Fruit fly (Drosophila melanogaster) whole organism, embryonic: ENCODE measurements around the gene Sdhaf3.

ENCODE experiments used
- CG10431 ChIP-seq: fragments of 200-800 bp; sonication (Bioruptor generic); optimal IDR thresholded peaks from 3 replicates; lab custom pipeline; 2018; ENCODE audit warnings: missing biosample characterization, mild to moderate bottlenecking, missing genetic modification characterization
- CG11695 ChIP-seq: fragments of 200-800 bp; sonication (Bioruptor generic); IDR thresholded peaks from 3 replicates; pipeline ENCODE4 v1.3.6; 2022; ENCODE audit warnings: missing biosample characterization, missing genetic modification characterization
- CG14965 ChIP-seq: fragments of 200-800 bp; sonication (Bioruptor generic); optimal IDR thresholded peaks from 2 replicates; lab custom pipeline; 2016; ENCODE audit warnings: missing biosample characterization, missing genetic modification characterization, borderline replicate concordance
- CG1603 ChIP-seq: fragments of 200-800 bp; sonication (Bioruptor generic); optimal IDR thresholded peaks from 2 replicates; lab custom pipeline; 2019; ENCODE audit warnings: missing biosample characterization, mild to moderate bottlenecking, missing genetic modification characterization, moderate library complexity
- CG16863 ChIP-seq: fragments of 200-800 bp; sonication (Bioruptor generic); optimal IDR thresholded peaks from 3 replicates; lab custom pipeline; 2016; ENCODE audit warnings: missing biosample characterization, missing genetic modification characterization
- CG17802 ChIP-seq: fragments of 200-800 bp; sonication (Bioruptor generic); optimal IDR thresholded peaks from 2 replicates; lab custom pipeline; 2018; ENCODE audit warnings: missing biosample characterization, mild to moderate bottlenecking, missing genetic modification characterization, moderate library complexity
- CG2120 ChIP-seq: fragments of 200-800 bp; sonication (Bioruptor generic); optimal IDR thresholded peaks from 3 replicates; lab custom pipeline; 2016; ENCODE audit warnings: missing biosample characterization, missing genetic modification characterization
- CG30020 ChIP-seq: fragments of 200-800 bp; optimal IDR thresholded peaks from 2 replicates; lab custom pipeline; 2019; ENCODE audit warnings: missing biosample characterization, mild to moderate bottlenecking, missing genetic modification characterization, moderate library complexity
- CG30431 ChIP-seq: fragments of 200-800 bp; sonication (Bioruptor generic); optimal IDR thresholded peaks from 2 replicates; lab custom pipeline; 2017; ENCODE audit warnings: missing biosample characterization, missing genetic modification characterization
- CG32532 ChIP-seq: fragments of 200-800 bp; sonication (Bioruptor generic); IDR thresholded peaks from 2 replicates; pipeline ENCODE4 v1.3.6; 2022; ENCODE audit warnings: missing biosample characterization, missing genetic modification characterization
- CG32767 ChIP-seq: fragments of 200-800 bp; sonication (Bioruptor generic); IDR thresholded peaks from 2 replicates; pipeline ENCODE4 v1.3.6; 2022; ENCODE audit warnings: missing biosample characterization, missing genetic modification characterization
- CG34422 ChIP-seq: fragments of 200-800 bp; sonication (Bioruptor generic); IDR thresholded peaks from 3 replicates; pipeline ENCODE4 v1.3.6; 2022; ENCODE audit warnings: missing biosample characterization, missing genetic modification characterization
- CG4404 ChIP-seq: fragments of 200-800 bp; sonication (Bioruptor generic); IDR thresholded peaks from 2 replicates; pipeline ENCODE4 v1.3.6; 2022; ENCODE audit warnings: missing biosample characterization, missing genetic modification characterization
- CG4424 ChIP-seq: fragments of 200-800 bp; sonication (Bioruptor generic); optimal IDR thresholded peaks from 3 replicates; lab custom pipeline; 2016; ENCODE audit warnings: missing biosample characterization, missing genetic modification characterization
- CG8924 ChIP-seq: fragments of 200-800 bp; optimal IDR thresholded peaks from 3 replicates; lab custom pipeline; 2019; ENCODE audit warnings: missing biosample characterization, mild to moderate bottlenecking, missing genetic modification characterization, moderate library complexity
- CG9215 ChIP-seq: fragments of 200-800 bp; sonication (Bioruptor generic); IDR thresholded peaks from 2 replicates; pipeline ENCODE4 v1.3.6; 2022; ENCODE audit warnings: missing biosample characterization, missing genetic modification characterization
- Doc2 ChIP-seq: fragments of 200-800 bp; sonication (Bioruptor generic); IDR thresholded peaks from 2 replicates; pipeline ENCODE4 v1.3.6; 2022; ENCODE audit warnings: missing biosample characterization, missing genetic modification characterization
- Ets65A ChIP-seq: fragments of 200-800 bp; sonication (Bioruptor generic); peaks from one replicate; lab custom pipeline; 2016; ENCODE audit warnings: missing biosample characterization, missing genetic modification characterization
- Ets97D ChIP-seq: fragments of 200-800 bp; sonication (Bioruptor generic); optimal IDR thresholded peaks from 3 replicates; lab custom pipeline; 2016; ENCODE audit warnings: missing biosample characterization, missing genetic modification characterization
- Fer2 ChIP-seq: fragments of 200-800 bp; sonication (Bioruptor generic); optimal IDR thresholded peaks from 2 replicates; lab custom pipeline; 2018; ENCODE audit warnings: missing biosample characterization, mild to moderate bottlenecking, missing genetic modification characterization, moderate library complexity
- HLHmδ ChIP-seq: fragments of 200-800 bp; sonication (Bioruptor generic); optimal IDR thresholded peaks from 2 replicates; lab custom pipeline; 2018; ENCODE audit warnings: missing biosample characterization, mild to moderate bottlenecking, missing genetic modification characterization, moderate library complexity
- Hand ChIP-seq: fragments of 200-800 bp; sonication (Bioruptor generic); optimal IDR thresholded peaks from 2 replicates; lab custom pipeline; 2017; ENCODE audit warnings: mild to moderate bottlenecking, missing biosample characterization, missing genetic modification reagents, missing genetic modification characterization
- HmgD ChIP-seq: fragments of 200-800 bp; sonication (Bioruptor generic); optimal IDR thresholded peaks from 3 replicates; lab custom pipeline; 2016; ENCODE audit warnings: missing biosample characterization, missing genetic modification characterization
- Hsf ChIP-seq: fragments of 200-800 bp; sonication (Bioruptor generic); optimal IDR thresholded peaks from 3 replicates; lab custom pipeline; 2016; ENCODE audit warnings: missing biosample characterization, missing genetic modification characterization
- Kr ChIP-seq: fragments of 200-800 bp; sonication (Bioruptor generic); optimal IDR thresholded peaks from 2 replicates; lab custom pipeline; 2017; ENCODE audit warnings: missing biosample characterization, mild to moderate bottlenecking, missing genetic modification characterization
- Lpt ChIP-seq: fragments of >200 bp; optimal IDR thresholded peaks from 2 replicates; lab custom pipeline; 2018; ENCODE audit warnings: missing biosample characterization, missing genetic modification characterization
- MBD-R2 ChIP-seq: fragments of 200-800 bp; sonication (Bioruptor generic); IDR thresholded peaks from 2 replicates; pipeline ENCODE4 v1.3.6; 2022; ENCODE audit warnings: missing biosample characterization, missing genetic modification characterization
- Mrtf ChIP-seq: fragments of 200-800 bp; sonication (Bioruptor generic); IDR thresholded peaks from 3 replicates; pipeline ENCODE4 v1.3.6; 2022; ENCODE audit warnings: missing biosample characterization, missing genetic modification characterization
- Oaz ChIP-seq: fragments of 200-800 bp; sonication (Bioruptor generic); IDR thresholded peaks from 2 replicates; pipeline ENCODE4 v1.3.6; 2022; ENCODE audit warnings: missing biosample characterization, missing genetic modification characterization
- Ravus ChIP-seq: fragments of 200-800 bp; sonication (Bioruptor generic); IDR thresholded peaks from 2 replicates; pipeline ENCODE4 v1.3.6; 2022; ENCODE audit warnings: missing biosample characterization, missing genetic modification characterization
- Sin3A ChIP-seq: fragments of >200 bp; optimal IDR thresholded peaks from 2 replicates; lab custom pipeline; 2018
- Stat92E ChIP-seq, 3 experiments: fragments of >200 bp in 2 of 3; fragments of 200-800 bp in 1 of 3; sonication (Bioruptor generic) in 1 of 3; optimal IDR thresholded peaks; 2 replicates each; lab custom pipeline; 2017 to 2019; ENCODE audit warnings: missing biosample characterization in 3 of 3, missing genetic modification characterization in 3 of 3, mild to moderate bottlenecking in 1 of 3, moderate library complexity in 1 of 3
- TFAM ChIP-seq: fragments of 200-800 bp; sonication (Bioruptor generic); optimal IDR thresholded peaks from 2 replicates; lab custom pipeline; 2017; ENCODE audit warnings: missing biosample characterization, missing genetic modification characterization, inconsistent platforms
- Trl ChIP-seq, 3 experiments: fragments of >200 bp in 2 of 3; fragments of 200-800 bp in 1 of 3; sonication (Bioruptor generic) in 1 of 3; optimal IDR thresholded peaks; 2 replicates in 1 of 3; 3 replicates in 2 of 3; lab custom pipeline; 2016 to 2017; ENCODE audit warnings: missing biosample characterization in 1 of 3, missing genetic modification characterization in 1 of 3
- Xbp1 ChIP-seq: fragments of 200-800 bp; sonication (Bioruptor generic); optimal IDR thresholded peaks from 3 replicates; lab custom pipeline; 2016; ENCODE audit warnings: missing biosample characterization, mild to moderate bottlenecking, missing genetic modification characterization
- YL-1 ChIP-seq: fragments of 200-800 bp; sonication (Bioruptor generic); optimal IDR thresholded peaks from 3 replicates; lab custom pipeline; 2017; ENCODE audit warnings: missing biosample characterization, mild to moderate bottlenecking, missing genetic modification characterization
- ash1 ChIP-seq: fragments of 200-800 bp; sonication (Bioruptor generic); optimal IDR thresholded peaks from 2 replicates; lab custom pipeline; 2018; ENCODE audit warnings: missing biosample characterization, mild to moderate bottlenecking, missing genetic modification characterization
- bab2 ChIP-seq: fragments of 200-800 bp; sonication (Bioruptor generic); optimal IDR thresholded peaks from 2 replicates; lab custom pipeline; 2016; ENCODE audit warnings: missing biosample characterization, missing genetic modification characterization
- da ChIP-seq: fragments of 200-800 bp; sonication (Bioruptor generic); optimal IDR thresholded peaks from 2 replicates; lab custom pipeline; 2016; ENCODE audit warnings: missing biosample characterization, missing genetic modification characterization
- ems ChIP-seq: fragments of 200-800 bp; sonication (Bioruptor generic); optimal IDR thresholded peaks from 3 replicates; lab custom pipeline; 2016; ENCODE audit warnings: missing biosample characterization, missing genetic modification characterization
- eyg ChIP-seq: fragments of 200-800 bp; sonication (Bioruptor generic); optimal IDR thresholded peaks from 3 replicates; lab custom pipeline; 2016; ENCODE audit warnings: missing biosample characterization, missing genetic modification characterization
- fd102C ChIP-seq: fragments of 200-800 bp; sonication (Bioruptor generic); optimal IDR thresholded peaks from 2 replicates; lab custom pipeline; 2018; ENCODE audit warnings: missing biosample characterization, mild to moderate bottlenecking, missing genetic modification characterization, moderate library complexity
- gfzf ChIP-seq: fragments of 200-800 bp; sonication (Bioruptor generic); optimal IDR thresholded peaks from 2 replicates; lab custom pipeline; 2016; ENCODE audit warnings: missing biosample characterization, mild to moderate bottlenecking, missing genetic modification characterization, moderate library complexity
- gsb ChIP-seq: fragments of 200-800 bp; sonication (Bioruptor generic); IDR thresholded peaks from 2 replicates; pipeline ENCODE4 v1.3.6; 2022; ENCODE audit warnings: missing biosample characterization, missing genetic modification characterization
- gsb-n ChIP-seq: fragments of 200-800 bp; sonication (Bioruptor generic); optimal IDR thresholded peaks from 3 replicates; lab custom pipeline; 2018; ENCODE audit warnings: missing biosample characterization, mild to moderate bottlenecking, missing genetic modification characterization
- kay ChIP-seq: fragments of 200-800 bp; sonication (Bioruptor generic); optimal IDR thresholded peaks from 2 replicates; lab custom pipeline; 2016; ENCODE audit warnings: missing biosample characterization, missing genetic modification characterization
- lmd ChIP-seq: fragments of 200-800 bp; sonication (Bioruptor generic); IDR thresholded peaks from 2 replicates; pipeline ENCODE4 v1.3.6; 2022; ENCODE audit warnings: missing biosample characterization, missing genetic modification characterization
- mam ChIP-seq: fragments of 200-800 bp; sonication (Bioruptor generic); optimal IDR thresholded peaks from 3 replicates; lab custom pipeline; 2016; ENCODE audit warnings: missing biosample characterization, missing genetic modification characterization
- nmo ChIP-seq: fragments of 200-800 bp; sonication (Bioruptor generic); optimal IDR thresholded peaks from 2 replicates; lab custom pipeline; 2018; ENCODE audit warnings: missing biosample characterization, mild to moderate bottlenecking, missing genetic modification characterization, moderate library complexity
- salm ChIP-seq: fragments of 200-800 bp; sonication (Bioruptor generic); optimal IDR thresholded peaks from 2 replicates; lab custom pipeline; 2018; ENCODE audit warnings: missing biosample characterization, mild to moderate bottlenecking, missing genetic modification characterization
- seq ChIP-seq: fragments of 200-800 bp; sonication (Bioruptor generic); IDR thresholded peaks from 2 replicates; pipeline ENCODE4 v1.3.6; 2022; ENCODE audit warnings: missing biosample characterization, missing genetic modification characterization
- twi ChIP-seq: fragments of 200-800 bp; optimal IDR thresholded peaks from 2 replicates; lab custom pipeline; 2019; ENCODE audit warnings: missing biosample characterization, mild to moderate bottlenecking, missing genetic modification characterization, moderate library complexity

Sdhaf3 gene

dm6 chr3R:16452954-16453587 is 29.2 kb downstream of the Sdhaf3 start (continued):
- TF ChIP-seq fd102C (GFP tag; lab: Kevin White, UChicago): no peak
- no peak for TF ChIP-seq Ets97D (GFP tag; lab: Kevin White, UChicago)
- TF ChIP-seq CG1603 (tag; lab: Kevin White, UChicago): no peak
- TF ChIP-seq Oaz (GFP tag; lab: Robert Waterston, UW): no peak
- peak; percentile 90 for TF ChIP-seq kay
- TF ChIP-seq CG34422 (GFP tag; lab: Robert Waterston, UW): no peak
- no peak for TF ChIP-seq da (GFP tag; lab: Kevin White, UChicago)
- TF ChIP-seq bab2 (GFP tag; lab: Kevin White, UChicago): no peak
- TF ChIP-seq Fer2 (tag; lab: Kevin White, UChicago): no peak
- TF ChIP-seq CG17802: no peak
- TF ChIP-seq ash1 (GFP tag; lab: Kevin White, UChicago): no peak
- TF ChIP-seq lmd (GFP tag; lab: Robert Waterston, UW): no peak
- TF ChIP-seq CG32532 (GFP tag; lab: Robert Waterston, UW): no peak
- no peak for TF ChIP-seq Ravus (GFP tag; lab: Robert Waterston, UW)
- no peak for TF ChIP-seq CG4404 (GFP tag; lab: Robert Waterston, UW)
- peak; percentile 10 for TF ChIP-seq gsb-n (tag; lab: Kevin White, UChicago)
- TF ChIP-seq gfzf (GFP tag; lab: Kevin White, UChicago): no peak
- TF ChIP-seq CG2120: no peak
- TF ChIP-seq gsb (GFP tag; lab: Robert Waterston, UW): no peak
- no peak for TF ChIP-seq seq (GFP tag; lab: Robert Waterston, UW)
- TF ChIP-seq MBD-R2 (GFP tag; lab: Robert Waterston, UW): no peak
- TF ChIP-seq Lpt: no peak
- no peak for TF ChIP-seq Doc2 (GFP tag; lab: Robert Waterston, UW)
- no peak for TF ChIP-seq mam
- TF ChIP-seq eyg: no peak
- peak; percentile 39 for TF ChIP-seq YL-1 (GFP tag; lab: Kevin White, UChicago)
- TF ChIP-seq CG32767 (GFP tag; lab: Robert Waterston, UW): no peak
- TF ChIP-seq Sin3A (lab: Kevin White, UChicago): peak; percentile 31
- TF ChIP-seq CG4424 (GFP tag; lab: Kevin White, UChicago): no peak
- no peak for TF ChIP-seq nmo (GFP tag; lab: Kevin White, UChicago)
- peak; percentile 13 for TF ChIP-seq CG8924
- no peak for TF ChIP-seq Hand (GFP tag; lab: Kevin White, UChicago)
- TF ChIP-seq Stat92E (GFP tag; optimal IDR thresholded peaks at IDR 0.05; lab: Kevin White, UChicago): no peak
- TF ChIP-seq ems (GFP tag; lab: Kevin White, UChicago): no peak
- TF ChIP-seq Mrtf (GFP tag; lab: Robert Waterston, UW): no peak
- TF ChIP-seq Ets65A (GFP tag; lab: Kevin White, UChicago): peak; percentile 31
- TF ChIP-seq CG30020 (tag; lab: Kevin White, UChicago): no peak
- no peak for TF ChIP-seq Xbp1 (GFP tag; lab: Kevin White, UChicago)
- no peak for TF ChIP-seq TFAM
- no peak for TF ChIP-seq HmgD (GFP tag; lab: Kevin White, UChicago)
- TF ChIP-seq CG16863 (GFP tag; lab: Kevin White, UChicago): no peak
- no peak for TF ChIP-seq twi (tag; lab: Kevin White, UChicago)
- TF ChIP-seq CG30431: no peak
- TF ChIP-seq HLHmδ (GFP tag; lab: Kevin White, UChicago): no peak
- no peak for TF ChIP-seq Kr (GFP tag; lab: Kevin White, UChicago)
- TF ChIP-seq Trl (optimal IDR thresholded peaks at IDR 0.05; lab: Kevin White, UChicago): peak; percentile 84 to 85
- TF ChIP-seq Trl (GFP tag; optimal IDR thresholded peaks at IDR 0.05; lab: Kevin White, UChicago): no peak
- no peak for TF ChIP-seq CG11695
- TF ChIP-seq CG14965 (GFP tag; lab: Kevin White, UChicago): no peak
- no peak for TF ChIP-seq CG9215
- no peak for TF ChIP-seq CG10431
- TF ChIP-seq salm (tag; lab: Kevin White, UChicago): no peak
- no peak for TF ChIP-seq Hsf (GFP tag; lab: Kevin White, UChicago)
